Worm (Caenorhabditis elegans): Measurements from ENCODE around the gene rps-30.

ce11 chrV:7747132-7747531, 29.2 kb upstream of the rps-30 start:
- TF ChIP-seq tbx-11 (GFP tag; IDR thresholded peaks at IDR 0.05), result no peak
- TF ChIP-seq scrt-1 (GFP tag; IDR thresholded peaks at IDR 0.05), result no peak
- no peak for TF ChIP-seq ets-7 (tag; optimal IDR thresholded peaks at IDR 0.05)
- no peak for TF ChIP-seq sea-1 (GFP tag; conservative IDR thresholded peaks at IDR 0.05)
- no peak for TF ChIP-seq ceh-13 (GFP tag; optimal IDR thresholded peaks at IDR 0.05)
- TF ChIP-seq hnd-1 (tag; optimal IDR thresholded peaks at IDR 0.05), result no peak
- TF ChIP-seq hmbx-1 (tag; optimal IDR thresholded peaks at IDR 0.05), result no peak
- no peak for TF ChIP-seq B0310.2 (tag; optimal IDR thresholded peaks at IDR 0.05)
- TF ChIP-seq hmg-4 (GFP tag; optimal IDR thresholded peaks at IDR 0.05), result no peak
- no peak for TF ChIP-seq flt-1 (GFP tag; IDR thresholded peaks at IDR 0.05)
- no peak for TF ChIP-seq pes-1 (GFP tag; IDR thresholded peaks at IDR 0.05)
- TF ChIP-seq ceh-36 (tag; optimal IDR thresholded peaks at IDR 0.05), result no peak
- no peak for TF ChIP-seq ama-1 (optimal IDR thresholded peaks at IDR 0.05)
- no peak for TF ChIP-seq F13C5.2 (tag; optimal IDR thresholded peaks at IDR 0.05)

All from whole organism, early embryonic.